Worm (Caenorhabditis elegans): ENCODE data around the gene F14F8.14.

F14F8.14 gene

ce11 chrV:16620874-16621273 is 45.7 kb downstream of the F14F8.14 start, which contains the start of gene Y70C5A.3:
Gene Y70C5A.3, minus strand, starts transcription at chrV:16620923.
- TF ChIP-seq C08G9.2 (tag; optimal IDR thresholded peaks at IDR 0.05) (no peak), ceh-24 (tag; optimal IDR thresholded peaks at IDR 0.05) (no peak), pros-1 (tag; optimal IDR thresholded peaks at IDR 0.05) (no peak), hlh-8 (tag; optimal IDR thresholded peaks at IDR 0.05) (no peak), ets-4 (tag; optimal IDR thresholded peaks at IDR 0.05) (no peak), ceh-34 (tag; optimal IDR thresholded peaks at IDR 0.05) (no peak), pat-9 (tag; optimal IDR thresholded peaks at IDR 0.05) (no peak), ceh-45 (GFP tag; IDR thresholded peaks at IDR 0.05) (no peak), nfya-1 (tag; optimal IDR thresholded peaks at IDR 0.05) (no peak), ceh-22 (tag; optimal IDR thresholded peaks at IDR 0.05) (no peak), che-1 (tag; optimal IDR thresholded peaks at IDR 0.05) (no peak), pha-4 (tag; optimal IDR thresholded peaks at IDR 0.05) (no peak), pha-2 (tag; optimal IDR thresholded peaks at IDR 0.05) (no peak), hlh-6 (tag; optimal IDR thresholded peaks at IDR 0.05) (no peak), unc-3 (GFP tag; conservative IDR thresholded peaks at IDR 0.05) (no peak), unc-3 (tag; optimal IDR thresholded peaks at IDR 0.05) (no peak)

- no peak for TF ChIP-seq K02D7.2 (tag; optimal IDR thresholded peaks at IDR 0.05)
- TF ChIP-seq pag-3 (tag; optimal IDR thresholded peaks at IDR 0.05; ENCODE audit: borderline replicate concordance) = no peak
- TF ChIP-seq Y22D7AL.16 (tag; optimal IDR thresholded peaks at IDR 0.05) = no peak
- TF ChIP-seq syd-9 (tag; optimal IDR thresholded peaks at IDR 0.05) = no peak
- TF ChIP-seq madf-2 (tag; optimal IDR thresholded peaks at IDR 0.05) = no peak
- TF ChIP-seq ref-2 (tag; optimal IDR thresholded peaks at IDR 0.05) = no peak
- TF ChIP-seq unc-42 (tag; optimal IDR thresholded peaks at IDR 0.05) = no peak
- TF ChIP-seq ceh-18 (tag; optimal IDR thresholded peaks at IDR 0.05) = no peak
- TF ChIP-seq hlh-13 (GFP tag; optimal IDR thresholded peaks at IDR 0.05) = no peak
- no peak for TF ChIP-seq ceh-19 (GFP tag; optimal IDR thresholded peaks at IDR 0.05)
Measured at ce11 chrV:16617462-16617861, 49.1 kb downstream of the F14F8.14 start, which contains the start of gene Y70C5A.4. Gene Y70C5A.4, plus strand, starts transcription at chrV:16617762.

Data from whole organism, late embryonic.